Fruit fly (Drosophila melanogaster) whole organism, pupa: ENCODE data around the gene fy.

Source experiments
- CG13204 ChIP-seq: fragments of 200-800 bp; sonication (Bioruptor generic); optimal IDR thresholded peaks from 2 replicates; lab custom pipeline; 2018; ENCODE audit warnings: missing biosample characterization, mild to moderate bottlenecking, missing genetic modification characterization, moderate library complexity
- CG4496 ChIP-seq: fragments of 200-800 bp; sonication (Bioruptor generic); IDR thresholded peaks from 3 replicates; pipeline ENCODE4 v1.3.6; 2022; ENCODE audit warnings: missing biosample characterization, missing genetic modification characterization
- CG8301 ChIP-seq: fragments of 200-800 bp; sonication (Bioruptor generic); optimal IDR thresholded peaks from 2 replicates; lab custom pipeline; 2018; ENCODE audit warnings: missing biosample characterization, mild to moderate bottlenecking, missing genetic modification characterization
- CG9948 ChIP-seq: fragments of 200-800 bp; sonication (Bioruptor generic); optimal IDR thresholded peaks from 2 replicates; lab custom pipeline; 2018; ENCODE audit warnings: missing biosample characterization, mild to moderate bottlenecking, missing genetic modification characterization, moderate library complexity
- EcR ChIP-seq: fragments of 200-800 bp; sonication (Bioruptor generic); optimal IDR thresholded peaks from 3 replicates; lab custom pipeline; 2019; ENCODE audit warnings: missing biosample characterization, missing genetic modification characterization, mild to moderate bottlenecking, moderate library complexity, missing genetic modification reagents
- Ets98B ChIP-seq: fragments of 200-800 bp; sonication (Bioruptor generic); IDR thresholded peaks from 2 replicates; pipeline ENCODE4 v1.3.6; 2022; ENCODE audit warnings: missing biosample characterization, missing genetic modification characterization
- Pif1B ChIP-seq: fragments of 200-800 bp; sonication (Bioruptor generic); optimal IDR thresholded peaks from 3 replicates; lab custom pipeline; 2016; ENCODE audit warnings: missing biosample characterization, missing genetic modification characterization

DNA sequence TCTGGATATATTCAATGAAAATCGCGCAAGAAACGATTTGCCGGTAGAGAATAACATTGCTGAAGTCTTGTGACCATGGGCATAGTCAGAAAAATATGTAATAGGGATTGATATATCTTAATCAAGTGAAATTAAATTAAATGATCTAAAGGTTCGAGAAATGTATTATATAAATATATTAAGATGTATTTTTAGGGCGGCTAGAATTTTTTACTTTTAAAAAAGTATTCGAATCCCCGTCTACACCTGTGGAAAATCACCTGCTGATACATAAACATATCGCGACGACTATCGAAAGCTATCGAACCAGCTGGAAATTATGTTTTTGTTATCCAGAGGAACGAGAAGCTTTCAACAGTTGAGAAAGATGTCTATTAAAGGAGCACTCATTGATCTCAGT lies 26.4 kb downstream of the fy start, which contains the start of the genes CG13390 and CG17294:
- TF ChIP-seq Pif1B, result peak; percentile 99
- TF ChIP-seq EcR (GFP tag; lab: Kevin White, UChicago), result peak; percentile 72
- TF ChIP-seq CG4496 (GFP tag; lab: Robert Waterston, UW), result peak; percentile 100
- TF ChIP-seq Ets98B (GFP tag; lab: Robert Waterston, UW), result peak; percentile 100
- TF ChIP-seq CG9948 (tag; lab: Kevin White, UChicago), result peak; percentile 100
- peak; percentile 98 for TF ChIP-seq CG13204 (GFP tag; lab: Kevin White, UChicago)
- peak; percentile 99 for TF ChIP-seq CG8301 (tag; lab: Kevin White, UChicago)
